Worm (Caenorhabditis elegans) whole organism, L3 larva: Measurements from ENCODE around the gene R07E4.3.
A peak's percentile ranks its signal among the peaks of the same experiment; 100 is the strongest.

Experiments used
- R02D3.7 ChIP-seq: fragments of 150-350 bp; optimal IDR thresholded peaks from 2 replicates; lab custom pipeline; 2014; ENCODE audit warnings: missing biosample characterization, missing genetic modification characterization
- ZK546.5 ChIP-seq: sonication (generic microtip); optimal IDR thresholded peaks from 2 replicates; lab custom pipeline; 2017; ENCODE audit warnings: missing biosample characterization, missing genetic modification characterization
- aly-2 ChIP-seq: fragments of 150-350 bp; optimal IDR thresholded peaks from 2 replicates; lab custom pipeline; 2014; ENCODE audit warnings: missing biosample characterization, missing genetic modification characterization
- ama-1 ChIP-seq: fragments of 150-350 bp; optimal IDR thresholded peaks from 2 replicates; lab custom pipeline; 2018
- ceh-28 ChIP-seq: fragments of 150-350 bp; optimal IDR thresholded peaks from 2 replicates; lab custom pipeline; 2014; ENCODE audit warnings: missing biosample characterization, missing genetic modification reagents, missing genetic modification characterization
- ceh-82 ChIP-seq: fragments of 150-350 bp; optimal IDR thresholded peaks from 2 replicates; lab custom pipeline; 2014; ENCODE audit warnings: missing biosample characterization, missing genetic modification characterization
- ceh-9 ChIP-seq: sonication (generic microtip); optimal IDR thresholded peaks from 2 replicates; lab custom pipeline; 2018; ENCODE audit warnings: missing biosample characterization, missing genetic modification characterization
- daf-12 ChIP-seq: fragments of 150-350 bp; optimal IDR thresholded peaks from 2 replicates; lab custom pipeline; 2014; ENCODE audit warnings: missing biosample characterization, missing genetic modification reagents, missing genetic modification characterization
- egl-5 ChIP-seq: fragments of 150-350 bp; optimal IDR thresholded peaks from 2 replicates; lab custom pipeline; 2017; ENCODE audit warnings: missing biosample characterization, missing genetic modification reagents, missing genetic modification characterization, inconsistent platforms
- elt-1 ChIP-seq: fragments of 150-350 bp; optimal IDR thresholded peaks from 2 replicates; lab custom pipeline; 2014; ENCODE audit warnings: missing biosample characterization, missing genetic modification characterization
- elt-2 ChIP-seq: sonication (generic microtip); optimal IDR thresholded peaks from 2 replicates; lab custom pipeline; 2016; ENCODE audit warnings: missing genetic modification reagents, mild to moderate bottlenecking, missing genetic modification characterization, missing compliant biosample characterization
- elt-3 ChIP-seq, 3 experiments: fragments of 150-350 bp in 1 of 3; sonication (generic microtip) in 2 of 3; optimal IDR thresholded peaks; 2 replicates in 2 of 3; 4 replicates in 1 of 3; lab custom pipeline; 2014 to 2017; ENCODE audit warnings: missing biosample characterization in 3 of 3, missing genetic modification characterization in 3 of 3
- fkh-10 ChIP-seq: sonication (generic microtip); optimal IDR thresholded peaks from 2 replicates; lab custom pipeline; 2017; ENCODE audit warnings: missing biosample characterization, missing genetic modification reagents, missing genetic modification characterization
- fkh-2 ChIP-seq: fragments of 150-350 bp; optimal IDR thresholded peaks from 2 replicates; lab custom pipeline; 2014; ENCODE audit warnings: missing biosample characterization, missing genetic modification reagents, missing genetic modification characterization
- fos-1 ChIP-seq: fragments of 150-350 bp; optimal IDR thresholded peaks from 2 replicates; lab custom pipeline; 2014; ENCODE audit warnings: missing biosample characterization, missing genetic modification characterization
- hmg-11 ChIP-seq: sonication (generic microtip); optimal IDR thresholded peaks from 2 replicates; lab custom pipeline; 2016; ENCODE audit warnings: missing genetic modification characterization, missing compliant biosample characterization
- lin-39 ChIP-seq: fragments of 150-350 bp; optimal IDR thresholded peaks from 2 replicates; lab custom pipeline; 2018; ENCODE audit warnings: missing biosample characterization, missing genetic modification reagents, missing genetic modification characterization
- lsy-12 ChIP-seq: sonication (generic microtip); optimal IDR thresholded peaks from 2 replicates; lab custom pipeline; 2016; ENCODE audit warnings: mild to moderate bottlenecking, missing genetic modification characterization, missing compliant biosample characterization
- mml-1 ChIP-seq: fragments of 150-350 bp; sonication (generic microtip); optimal IDR thresholded peaks from 3 replicates; lab custom pipeline; 2014; ENCODE audit warnings: missing biosample characterization, missing genetic modification characterization
- nfya-1 ChIP-seq: sonication (generic microtip); optimal IDR thresholded peaks from 2 replicates; lab custom pipeline; 2017; ENCODE audit warnings: missing genetic modification characterization, mild to moderate bottlenecking, missing compliant biosample characterization, antibody characterized with exemption, moderate library complexity; ENCODE audit not compliant: insufficient read depth
- nhr-11 ChIP-seq: fragments of 150-350 bp; optimal IDR thresholded peaks from 2 replicates; lab custom pipeline; 2014; ENCODE audit warnings: missing biosample characterization, missing genetic modification characterization
- nhr-12 ChIP-seq: fragments of 150-350 bp; optimal IDR thresholded peaks from 2 replicates; lab custom pipeline; 2014; ENCODE audit warnings: missing biosample characterization, missing genetic modification characterization
- nhr-23 ChIP-seq: fragments of 150-350 bp; optimal IDR thresholded peaks from 2 replicates; lab custom pipeline; 2014; ENCODE audit warnings: missing biosample characterization, missing genetic modification reagents, missing genetic modification characterization
- nhr-25 ChIP-seq: sonication (generic microtip); optimal IDR thresholded peaks from 2 replicates; lab custom pipeline; 2017; ENCODE audit warnings: missing biosample characterization, missing genetic modification characterization
- nhr-43 ChIP-seq: sonication (generic microtip); optimal IDR thresholded peaks from 2 replicates; lab custom pipeline; 2016; ENCODE audit warnings: mild to moderate bottlenecking, missing genetic modification characterization, missing compliant biosample characterization; ENCODE audit not compliant: poor library complexity, severe bottlenecking
- pha-4 ChIP-seq: fragments of 150-350 bp; optimal IDR thresholded peaks from 2 replicates; lab custom pipeline; 2014; ENCODE audit warnings: missing biosample characterization, missing genetic modification reagents, missing genetic modification characterization
- sea-2 ChIP-seq: fragments of 150-350 bp; sonication (generic microtip); optimal IDR thresholded peaks from 4 replicates; lab custom pipeline; 2014; ENCODE audit warnings: missing biosample characterization, missing genetic modification reagents, missing genetic modification characterization
- skn-1 ChIP-seq: fragments of 150-350 bp; optimal IDR thresholded peaks from 2 replicates; lab custom pipeline; 2014; ENCODE audit warnings: missing biosample characterization, missing genetic modification characterization
- unc-39 ChIP-seq: sonication (generic microtip); optimal IDR thresholded peaks from 4 replicates; lab custom pipeline; 2017; ENCODE audit warnings: missing biosample characterization, missing genetic modification characterization
- zag-1 ChIP-seq: fragments of 150-350 bp; optimal IDR thresholded peaks from 2 replicates; lab custom pipeline; 2014; ENCODE audit warnings: missing biosample characterization, missing genetic modification characterization
- ztf-11 ChIP-seq: fragments of 150-350 bp; optimal IDR thresholded peaks from 2 replicates; lab custom pipeline; 2014; ENCODE audit warnings: missing biosample characterization, missing genetic modification characterization
- ztf-4 ChIP-seq: fragments of 150-350 bp; optimal IDR thresholded peaks from 2 replicates; lab custom pipeline; 2014; ENCODE audit warnings: missing biosample characterization, missing genetic modification characterization

R07E4.3 gene

ce11 chrX:5972212-5972611 lies 19.0 kb downstream of the R07E4.3 start:
- no peak for TF ChIP-seq nhr-12 (tag; lab: Kevin White, UChicago)
- no peak for TF ChIP-seq fkh-2 (tag; lab: Kevin White, UChicago)
- TF ChIP-seq nfya-1, result peak; percentile 2
- TF ChIP-seq ama-1 (lab: Kevin White, UChicago), result no peak
- no peak for TF ChIP-seq fos-1 (tag; lab: Kevin White, UChicago)
- TF ChIP-seq R02D3.7 (tag; lab: Kevin White, UChicago), result no peak
- no peak for TF ChIP-seq aly-2 (tag; lab: Kevin White, UChicago)
- TF ChIP-seq lin-39 (tag; lab: Kevin White, UChicago), result peak; percentile 48
- TF ChIP-seq ZK546.5, result no peak
- no peak for TF ChIP-seq egl-5
- no peak for TF ChIP-seq elt-2
- no peak for TF ChIP-seq ztf-11 (tag; lab: Kevin White, UChicago)
- TF ChIP-seq nhr-25 (tag; lab: Kevin White, UChicago), result no peak
- TF ChIP-seq elt-1 (tag; lab: Kevin White, UChicago), result no peak

- TF ChIP-seq mml-1 (tag; lab: Kevin White, UChicago), result no peak
These were observed 22.0 kb downstream of the R07E4.3 start for ce11 chrX:5975228-5975627.

DNA sequence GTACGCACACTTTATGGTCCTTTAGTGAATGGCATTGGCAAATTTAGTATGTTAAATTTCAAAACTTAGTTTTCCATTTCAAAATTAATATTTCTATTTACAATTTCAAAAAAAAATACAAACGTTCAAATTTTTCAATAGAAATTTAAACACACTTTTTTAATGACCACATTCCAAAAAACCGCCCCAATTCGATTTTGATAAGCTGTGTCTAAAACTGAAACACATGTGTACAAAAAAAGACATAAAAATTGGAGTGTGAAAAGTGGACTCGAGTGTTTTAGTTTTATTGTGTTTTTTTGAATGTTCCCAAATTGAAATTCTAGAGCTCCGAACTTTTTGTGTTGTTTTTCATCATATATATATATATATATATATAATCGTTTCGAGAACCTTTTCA lies 22.5 kb downstream of the R07E4.3 start:
- TF ChIP-seq nhr-23 (tag; lab: Kevin White, UChicago) (no peak), elt-2 (peak; percentile 39), skn-1 (tag; lab: Kevin White, UChicago) (no peak)
- TF ChIP-seq, all 47 proteins: peak for 1

DNA sequence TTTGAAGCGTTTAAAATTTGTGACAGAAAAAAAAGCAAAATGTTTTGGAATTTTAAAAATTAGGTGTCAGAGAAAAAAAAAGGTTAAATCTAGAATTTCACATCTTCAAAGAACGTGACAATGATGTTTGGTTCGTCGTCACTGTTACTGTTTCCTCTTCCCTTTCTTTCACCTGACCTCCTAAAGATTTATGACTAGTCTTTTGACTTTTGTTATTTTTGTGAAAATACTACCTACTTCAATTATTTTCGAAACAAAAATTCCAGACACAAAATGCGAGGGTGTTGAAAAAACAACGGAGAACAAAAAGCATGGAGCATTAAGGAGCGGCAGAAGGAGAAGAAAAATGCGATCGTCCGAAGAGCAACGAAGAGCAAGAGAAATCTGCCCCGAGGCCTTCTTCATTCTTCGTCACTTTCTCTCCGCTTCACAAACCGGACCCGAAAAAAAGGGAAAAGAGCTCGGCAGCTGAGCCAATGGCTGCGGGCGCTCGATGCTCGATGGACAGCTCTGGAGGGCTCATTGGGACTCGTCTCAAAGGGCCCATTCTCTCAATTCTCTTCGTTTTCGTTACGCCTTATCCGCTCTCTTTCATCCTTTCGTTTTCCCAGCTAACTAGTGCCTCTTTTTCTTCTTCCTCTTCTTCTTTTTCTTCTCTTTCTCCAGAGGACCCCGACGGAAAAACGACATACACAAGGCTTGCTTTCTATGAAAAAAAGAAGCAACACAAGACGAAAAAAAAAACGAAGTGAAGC lies 23.1 kb downstream of the R07E4.3 start:
- no peak for TF ChIP-seq pha-4 (tag; lab: Kevin White, UChicago)
- TF ChIP-seq hmg-11 (tag; lab: Kevin White, UChicago), result peak; percentile 51
- peak; percentile 86 for TF ChIP-seq fkh-10 (GFP tag; lab: Kevin White, UChicago)
- TF ChIP-seq unc-39 (tag; lab: Kevin White, UChicago), result no peak
- no peak for TF ChIP-seq elt-3 (tag; optimal IDR thresholded peaks at IDR 0.05; lab: Kevin White, UChicago)
- TF ChIP-seq ama-1 (lab: Kevin White, UChicago), result no peak
- peak; percentile 65 for TF ChIP-seq egl-5
- TF ChIP-seq aly-2 (tag; lab: Kevin White, UChicago), result no peak
- TF ChIP-seq nfya-1, result peak; percentile 95
- TF ChIP-seq nhr-43 (tag; lab: Kevin White, UChicago), result no peak
- no peak for TF ChIP-seq ztf-4 (tag; lab: Kevin White, UChicago)
- no peak for TF ChIP-seq lsy-12 (tag; lab: Kevin White, UChicago)
- TF ChIP-seq elt-1 (tag; lab: Kevin White, UChicago), result no peak
- peak; percentile 61 for TF ChIP-seq lin-39 (tag; lab: Kevin White, UChicago)
- TF ChIP-seq R02D3.7 (tag; lab: Kevin White, UChicago), result no peak
- TF ChIP-seq ceh-9 (tag; lab: Kevin White, UChicago), result no peak
- no peak for TF ChIP-seq nhr-11 (tag; lab: Kevin White, UChicago)
- TF ChIP-seq daf-12 (tag; lab: Kevin White, UChicago), result no peak

DNA sequence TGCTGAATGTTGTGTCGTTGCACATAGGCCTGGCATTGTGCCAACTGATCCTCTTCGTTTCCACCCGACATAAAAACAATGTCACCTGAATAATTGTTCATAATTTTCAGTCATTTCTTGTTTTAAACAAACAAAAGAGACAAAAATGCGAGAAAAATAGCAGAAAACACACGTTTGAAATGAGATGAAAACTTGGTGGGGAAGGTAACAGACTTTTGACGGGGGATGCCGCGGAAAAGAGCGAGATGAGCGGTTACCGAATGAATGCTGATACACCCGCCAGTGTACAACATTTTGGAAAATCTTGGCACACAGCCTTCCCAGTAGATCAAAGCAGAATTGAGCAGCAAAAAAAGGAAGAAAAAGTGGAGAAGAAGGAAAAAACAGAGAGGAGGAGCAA lies 24.5 kb downstream of the R07E4.3 start, which contains the start of gene kin-2:
Gene kin-2 (minus strand): TSS at position 101 of the 400 bp plus-strand sequence.
- TF ChIP-seq ceh-82 (tag; lab: Kevin White, UChicago) (no peak), sea-2 (GFP tag; lab: Kevin White, UChicago) (no peak), elt-2 (no peak), ama-1 (lab: Kevin White, UChicago) (no peak), nhr-12 (tag; lab: Kevin White, UChicago) (no peak), daf-12 (tag; lab: Kevin White, UChicago) (no peak), ceh-28 (tag; lab: Kevin White, UChicago) (no peak), pha-4 (tag; lab: Kevin White, UChicago) (no peak), ztf-4 (tag; lab: Kevin White, UChicago) (no peak), zag-1 (tag; lab: Kevin White, UChicago) (no peak), ztf-11 (tag; lab: Kevin White, UChicago) (no peak), lsy-12 (tag; lab: Kevin White, UChicago) (no peak)
- TF ChIP-seq, all 47 proteins: peak for 0
